Worm (Caenorhabditis elegans): ENCODE measurements around the gene C54G10.1.

Gene C54G10.1

ce11 chrV:14689060-14689750 is 48.3 kb downstream of the C54G10.1 start, which contains the start of gene gasr-8 (continued):
- TF ChIP-seq gmeb-2 (tag; optimal IDR thresholded peaks at IDR 0.05) = peak; percentile 57
- TF ChIP-seq ceh-30 (tag; optimal IDR thresholded peaks at IDR 0.05) = no peak
- no peak for TF ChIP-seq T23F11.4 (GFP tag; optimal IDR thresholded peaks at IDR 0.05)
- peak; percentile 3 for TF ChIP-seq ztf-16 (tag; optimal IDR thresholded peaks at IDR 0.05)
- no peak for TF ChIP-seq nhr-11 (tag; optimal IDR thresholded peaks at IDR 0.05)
- TF ChIP-seq ets-4 (tag; optimal IDR thresholded peaks at IDR 0.05) = no peak
- TF ChIP-seq unc-3 (GFP tag; conservative IDR thresholded peaks at IDR 0.05) = 0 out of 2 replicates have a peak, but pooled peaks have one; percentile 18
- TF ChIP-seq unc-3 (tag; optimal IDR thresholded peaks at IDR 0.05) = no peak
- TF ChIP-seq hlh-30 (tag; optimal IDR thresholded peaks at IDR 0.05; ENCODE audit: insufficient read depth) = no peak
- no peak for TF ChIP-seq nhr-232 (tag; optimal IDR thresholded peaks at IDR 0.05)
- TF ChIP-seq zip-5 (tag; optimal IDR thresholded peaks at IDR 0.05) = no peak
- TF ChIP-seq pax-1 (tag; optimal IDR thresholded peaks at IDR 0.05) = no peak
- no peak for TF ChIP-seq F13H6.1 (tag; optimal IDR thresholded peaks at IDR 0.05)
- no peak for TF ChIP-seq fkh-6 (tag; optimal IDR thresholded peaks at IDR 0.05)
- TF ChIP-seq syd-9 (tag; optimal IDR thresholded peaks at IDR 0.05) = no peak
- no peak for TF ChIP-seq lim-6 (tag; optimal IDR thresholded peaks at IDR 0.05)
- peak; percentile 49 for TF ChIP-seq dmd-4 (tag; optimal IDR thresholded peaks at IDR 0.05; ENCODE audit: borderline replicate concordance)
- no peak for TF ChIP-seq K09A11.1 (tag; optimal IDR thresholded peaks at IDR 0.05; ENCODE audit: insufficient read depth)
- TF ChIP-seq pag-3 (tag; optimal IDR thresholded peaks at IDR 0.05; ENCODE audit: borderline replicate concordance) = no peak
- TF ChIP-seq C38D4.7 (GFP tag; optimal IDR thresholded peaks at IDR 0.05) = peak; percentile 22
- TF ChIP-seq ref-2 (tag; optimal IDR thresholded peaks at IDR 0.05) = no peak
- TF ChIP-seq K02D7.2 (tag; optimal IDR thresholded peaks at IDR 0.05) = peak; percentile 13
- no peak for TF ChIP-seq ceh-22 (tag; optimal IDR thresholded peaks at IDR 0.05)
- no peak for TF ChIP-seq ceh-14 (tag; optimal IDR thresholded peaks at IDR 0.05)
- no peak for TF ChIP-seq fkh-10 (GFP tag; optimal IDR thresholded peaks at IDR 0.05)
- peak; percentile 20 for TF ChIP-seq ceh-6 (GFP tag; optimal IDR thresholded peaks at IDR 0.05)
- no peak for TF ChIP-seq eyg-1 (tag; optimal IDR thresholded peaks at IDR 0.05)
- TF ChIP-seq ttx-3 (tag; optimal IDR thresholded peaks at IDR 0.05) = no peak
- TF ChIP-seq C08G9.2 (tag; optimal IDR thresholded peaks at IDR 0.05) = peak; percentile 24
- TF ChIP-seq ceh-9 (tag; optimal IDR thresholded peaks at IDR 0.05) = no peak
- no peak for TF ChIP-seq pqm-1 (tag; optimal IDR thresholded peaks at IDR 0.05)
- TF ChIP-seq lin-11 (tag; optimal IDR thresholded peaks at IDR 0.05) = no peak
- no peak for TF ChIP-seq unc-55 (GFP tag; optimal IDR thresholded peaks at IDR 0.05)
- peak; percentile 33 for TF ChIP-seq ceh-19 (GFP tag; optimal IDR thresholded peaks at IDR 0.05)
- TF ChIP-seq pat-9 (tag; optimal IDR thresholded peaks at IDR 0.05) = peak; percentile 48
- no peak for TF ChIP-seq ahr-1 (tag; optimal IDR thresholded peaks at IDR 0.05)
- no peak for TF ChIP-seq ceh-2 (tag; optimal IDR thresholded peaks at IDR 0.05)
- TF ChIP-seq ceh-18 (tag; optimal IDR thresholded peaks at IDR 0.05) = no peak
- no peak for TF ChIP-seq Y22D7AL.16 (tag; optimal IDR thresholded peaks at IDR 0.05)
